Fruit fly (Drosophila melanogaster) whole organism, embryonic: ENCODE measurements around the gene ND-SGDH.

Experiments used
- B-H1 ChIP-seq: fragments of 200-800 bp; sonication (Bioruptor generic); IDR thresholded peaks from 3 replicates; pipeline ENCODE4 v1.3.6; 2022; ENCODE audit warnings: missing biosample characterization, missing genetic modification characterization
- CG12391 ChIP-seq: fragments of 200-800 bp; sonication (Bioruptor generic); optimal IDR thresholded peaks from 3 replicates; lab custom pipeline; 2018; ENCODE audit warnings: missing biosample characterization, mild to moderate bottlenecking, missing genetic modification characterization, moderate library complexity
- CG13287 ChIP-seq: fragments of 200-800 bp; sonication (Bioruptor generic); IDR thresholded peaks from 2 replicates; pipeline ENCODE4 v1.3.6; 2022; ENCODE audit warnings: missing biosample characterization, missing genetic modification characterization; ENCODE audit not compliant: partially characterized antibody
- CG14050 ChIP-seq: fragments of 200-800 bp; sonication (Bioruptor generic); IDR thresholded peaks from 3 replicates; pipeline ENCODE4 v1.3.6; 2022; ENCODE audit warnings: missing biosample characterization, missing genetic modification characterization
- CG17912 ChIP-seq: fragments of 200-800 bp; sonication (Bioruptor generic); optimal IDR thresholded peaks from 2 replicates; lab custom pipeline; 2018; ENCODE audit warnings: missing biosample characterization, mild to moderate bottlenecking, missing genetic modification characterization
- CG4360 ChIP-seq: fragments of 200-800 bp; sonication (Bioruptor generic); IDR thresholded peaks from 2 replicates; pipeline ENCODE4 v1.3.6; 2022; ENCODE audit warnings: missing biosample characterization, missing genetic modification characterization
- Doc3 ChIP-seq: fragments of 200-800 bp; sonication (Bioruptor generic); IDR thresholded peaks from 3 replicates; pipeline ENCODE4 v1.3.6; 2022; ENCODE audit warnings: missing biosample characterization, missing genetic modification characterization; ENCODE audit not compliant: partially characterized antibody
- H2.0 ChIP-seq: fragments of 200-800 bp; sonication (Bioruptor generic); IDR thresholded peaks from 2 replicates; pipeline ENCODE4 v1.3.6; 2022; ENCODE audit warnings: missing biosample characterization, missing genetic modification characterization
- HLH3B ChIP-seq: fragments of 200-800 bp; sonication (Bioruptor generic); IDR thresholded peaks from 2 replicates; pipeline ENCODE4 v1.3.6; 2022; ENCODE audit warnings: missing biosample characterization, missing genetic modification characterization
- HLHmδ ChIP-seq: fragments of 200-800 bp; sonication (Bioruptor generic); optimal IDR thresholded peaks from 2 replicates; lab custom pipeline; 2018; ENCODE audit warnings: missing biosample characterization, mild to moderate bottlenecking, missing genetic modification characterization, moderate library complexity
- lola ChIP-seq, 3 experiments: fragments of >200 bp in 2 of 3; fragments of 200-800 bp in 1 of 3; sonication (Bioruptor generic) in 1 of 3; optimal IDR thresholded peaks; 2 replicates each; lab custom pipeline; 2017 to 2019; ENCODE audit warnings: missing biosample characterization in 3 of 3, missing genetic modification characterization in 3 of 3, mild to moderate bottlenecking in 1 of 3, moderate library complexity in 1 of 3
- org-1 ChIP-seq: fragments of 200-800 bp; sonication (Bioruptor generic); optimal IDR thresholded peaks from 2 replicates; lab custom pipeline; 2017; ENCODE audit warnings: missing biosample characterization, missing genetic modification characterization
- sim ChIP-seq: fragments of 200-800 bp; sonication (Bioruptor generic); IDR thresholded peaks from 2 replicates; pipeline ENCODE4 v1.3.6; 2022; ENCODE audit warnings: missing biosample characterization, missing genetic modification characterization
- usp ChIP-seq: fragments of >200 bp; optimal IDR thresholded peaks from 2 replicates; lab custom pipeline; 2017; ENCODE audit warnings: missing biosample characterization, missing genetic modification characterization

DNA sequence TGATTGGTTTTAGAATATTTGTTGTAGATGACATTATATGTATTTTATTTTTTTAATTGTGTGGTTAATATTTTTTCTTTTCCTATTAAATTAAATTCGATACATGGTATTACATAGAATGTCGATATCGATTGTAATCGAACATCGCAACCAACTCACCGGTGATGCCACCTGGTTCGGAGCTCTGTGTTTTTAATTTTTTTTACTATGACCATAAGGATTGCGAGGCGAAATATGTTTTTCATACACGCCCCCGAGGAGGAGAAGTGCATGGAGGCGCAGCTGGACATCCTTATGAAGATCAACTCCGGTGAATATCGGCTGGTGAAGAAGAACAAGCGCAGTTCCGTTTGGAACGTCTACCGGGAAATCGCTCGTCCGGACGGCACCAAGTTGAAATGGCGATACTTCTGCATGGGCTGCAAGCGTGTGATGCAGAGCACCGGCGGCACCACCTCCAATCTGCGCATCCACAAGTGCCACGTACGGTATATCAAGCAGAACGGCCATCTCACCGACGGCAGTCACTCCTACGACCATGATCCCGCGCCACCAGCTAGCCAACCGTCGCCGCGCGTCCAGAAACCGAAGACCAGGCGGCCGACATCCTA is 18.4 kb downstream of the ND-SGDH start, which contains the start of gene CG11560:
- TF ChIP-seq CG4360 (GFP tag; lab: Robert Waterston, UW) (no peak), CG17912 (GFP tag; lab: Kevin White, UChicago) (no peak), HLH3B (GFP tag; lab: Robert Waterston, UW) (no peak), sim (no peak), H2.0 (no peak), CG12391 (no peak), usp (no peak), Doc3 (GFP tag; lab: Robert Waterston, UW) (peak; percentile 59), CG13287 (peak; percentile 82), CG14050 (GFP tag; lab: Robert Waterston, UW) (no peak), B-H1 (no peak), HLHmδ (no peak), lola (GFP tag; optimal IDR thresholded peaks at IDR 0.05; lab: Kevin White, UChicago) (no peak), org-1 (GFP tag; lab: Kevin White, UChicago) (no peak)
